Worm (Caenorhabditis elegans) whole organism, mixed stage, embryonic: ENCODE results near the gene cfz-2.

Experiments used
- M03D4.4 ChIP-seq: sonication (generic microtip); optimal IDR thresholded peaks from 2 replicates; lab custom pipeline; 2017; ENCODE audit warnings: mild to moderate bottlenecking, missing genetic modification characterization, missing compliant biosample characterization
- ceh-43 ChIP-seq: fragments of 200-800 bp; sonication (Bioruptor generic); optimal IDR thresholded peaks from 2 replicates; lab custom pipeline; 2018; ENCODE audit warnings: mild to moderate bottlenecking, missing genetic modification characterization, moderate library complexity, missing compliant biosample characterization
- ceh-83 ChIP-seq: fragments of 200-800 bp; sonication (Bioruptor generic); optimal IDR thresholded peaks from 2 replicates; lab custom pipeline; 2018; ENCODE audit warnings: mild to moderate bottlenecking, missing genetic modification characterization, missing compliant biosample characterization
- ces-1 ChIP-seq: fragments of 150-350 bp; optimal IDR thresholded peaks from 2 replicates; lab custom pipeline; 2014; ENCODE audit warnings: missing biosample characterization, missing genetic modification reagents, missing genetic modification characterization
- cnd-1 ChIP-seq: fragments of 200-800 bp; sonication (Bioruptor generic); optimal IDR thresholded peaks from 2 replicates; lab custom pipeline; 2018; ENCODE audit warnings: mild to moderate bottlenecking, missing genetic modification characterization, missing compliant biosample characterization
- ham-2 ChIP-seq: fragments of 200-800 bp; sonication (Bioruptor generic); optimal IDR thresholded peaks from 2 replicates; lab custom pipeline; 2018; ENCODE audit warnings: mild to moderate bottlenecking, missing genetic modification characterization, missing compliant biosample characterization
- lin-13 ChIP-seq: fragments of 150-350 bp; optimal IDR thresholded peaks from 2 replicates; lab custom pipeline; 2014; ENCODE audit warnings: missing biosample characterization, missing genetic modification characterization
- lsy-2 ChIP-seq: fragments of 150-350 bp; optimal IDR thresholded peaks from 2 replicates; lab custom pipeline; 2014; ENCODE audit warnings: missing biosample characterization, missing genetic modification characterization
- mep-1 ChIP-seq: fragments of 150-350 bp; optimal IDR thresholded peaks from 2 replicates; lab custom pipeline; 2017; ENCODE audit warnings: missing biosample characterization, missing genetic modification reagents, missing genetic modification characterization, inconsistent platforms
- mls-2 ChIP-seq: sonication (generic microtip); optimal IDR thresholded peaks from 2 replicates; lab custom pipeline; 2016; ENCODE audit warnings: mild to moderate bottlenecking, missing genetic modification characterization, moderate library complexity, missing compliant biosample characterization
- nhr-2 ChIP-seq: fragments of 150-350 bp; optimal IDR thresholded peaks from 2 replicates; lab custom pipeline; 2014; ENCODE audit warnings: missing biosample characterization, missing genetic modification characterization
- nhr-237 ChIP-seq: fragments of 150-350 bp; optimal IDR thresholded peaks from 2 replicates; lab custom pipeline; 2014; ENCODE audit warnings: missing biosample characterization, missing genetic modification characterization
- nhr-28 ChIP-seq: fragments of 150-350 bp; optimal IDR thresholded peaks from 2 replicates; lab custom pipeline; 2014; ENCODE audit warnings: missing biosample characterization, missing genetic modification characterization
- nhr-76 ChIP-seq: sonication (generic microtip); optimal IDR thresholded peaks from 2 replicates; lab custom pipeline; 2017; ENCODE audit warnings: missing biosample characterization, missing genetic modification characterization
- pha-4 ChIP-seq: fragments of 150-350 bp; optimal IDR thresholded peaks from 2 replicates; lab custom pipeline; 2018; ENCODE audit warnings: missing biosample characterization, missing genetic modification reagents, missing genetic modification characterization
- snpc-4 ChIP-seq: fragments of 150-350 bp; optimal IDR thresholded peaks from 2 replicates; lab custom pipeline; 2014; ENCODE audit warnings: missing biosample characterization, missing genetic modification characterization
- sptf-1 ChIP-seq: sonication (generic microtip); optimal IDR thresholded peaks from 2 replicates; lab custom pipeline; 2017; ENCODE audit warnings: mild to moderate bottlenecking, missing genetic modification characterization, moderate library complexity, missing compliant biosample characterization
- tbx-8 ChIP-seq: fragments of 200-800 bp; sonication (Bioruptor generic); optimal IDR thresholded peaks from 2 replicates; lab custom pipeline; 2018; ENCODE audit warnings: mild to moderate bottlenecking, missing genetic modification characterization, moderate library complexity, missing compliant biosample characterization
- unc-39 ChIP-seq: fragments of 150-350 bp; optimal IDR thresholded peaks from 2 replicates; lab custom pipeline; 2014; ENCODE audit warnings: missing biosample characterization, missing genetic modification characterization
- unc-62 ChIP-seq: fragments of 150-350 bp; optimal IDR thresholded peaks from 2 replicates; lab custom pipeline; 2014; ENCODE audit warnings: missing biosample characterization, missing genetic modification reagents, missing genetic modification characterization
- zip-8 ChIP-seq: fragments of 150-350 bp; optimal IDR thresholded peaks from 2 replicates; lab custom pipeline; 2014; ENCODE audit warnings: missing biosample characterization, missing genetic modification characterization

Gene cfz-2

DNA sequence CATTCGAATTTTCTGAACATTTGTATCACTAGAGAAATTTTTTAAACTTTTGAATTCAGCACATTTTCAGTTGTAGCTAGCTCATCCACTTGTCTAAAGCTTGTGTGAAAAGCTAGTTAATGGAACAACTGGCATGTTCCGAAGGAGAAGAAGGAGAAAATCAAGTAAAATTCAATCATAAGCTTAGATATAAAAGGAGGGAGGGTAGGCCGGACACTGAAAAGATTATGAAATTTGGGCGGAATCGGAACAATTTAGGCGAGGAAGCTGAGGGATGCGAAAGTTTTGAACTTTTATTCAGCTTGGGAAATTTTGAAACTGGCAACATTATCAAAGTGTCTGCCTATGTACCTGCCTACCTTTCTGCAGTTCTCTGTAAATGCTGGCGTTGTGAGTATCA, 7.8 kb upstream of the cfz-2 start:
- TF ChIP-seq nhr-2: no peak
- TF ChIP-seq ces-1 (GFP tag; lab: Kevin White, UChicago): peak; percentile 94
- no peak for TF ChIP-seq unc-62 (GFP tag; lab: Kevin White, UChicago)
- TF ChIP-seq lin-13: no peak

- TF ChIP-seq nhr-2: no peak
- TF ChIP-seq nhr-28: no peak
- peak; percentile 92 for TF ChIP-seq ces-1 (GFP tag; lab: Kevin White, UChicago)
- no peak for TF ChIP-seq ceh-43 (GFP tag; lab: Kevin White, UChicago)
- no peak for TF ChIP-seq sptf-1
- no peak for TF ChIP-seq tbx-8
These were observed 7.0 kb upstream of the cfz-2 start for ce11 chrV:3451646-3452045.

DNA sequence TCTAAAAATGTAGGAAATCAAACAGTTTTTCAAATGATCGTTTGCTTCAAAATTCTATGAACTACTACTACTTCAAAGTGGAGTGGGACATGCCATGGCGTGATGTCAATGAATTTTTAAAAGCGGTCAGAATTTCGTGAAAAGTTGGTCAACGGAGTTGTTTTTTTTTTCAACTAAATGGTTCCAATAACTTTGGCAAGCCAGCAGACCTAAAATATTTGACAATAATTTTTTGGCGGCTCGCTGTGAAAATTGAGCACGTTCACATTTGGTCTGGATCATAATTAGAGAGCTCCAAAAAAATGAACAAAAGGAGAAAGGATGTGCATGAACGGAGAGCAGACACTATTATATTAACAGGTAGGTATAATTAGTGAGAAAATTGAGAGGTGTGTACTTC, 5.7 kb upstream of the cfz-2 start:
- TF ChIP-seq sptf-1: peak; percentile 7
- no peak for TF ChIP-seq mls-2

ce11 chrV:3449810-3450209, 5.1 kb upstream of the cfz-2 start:
- TF ChIP-seq M03D4.4: no peak
- TF ChIP-seq nhr-76 (tag; lab: Kevin White, UChicago): no peak
- peak; percentile 62 for TF ChIP-seq zip-8 (tag; lab: Kevin White, UChicago)
- TF ChIP-seq sptf-1: peak; percentile 58
- peak; percentile 92 for TF ChIP-seq nhr-2
- peak; percentile 65 for TF ChIP-seq cnd-1 (tag; lab: Kevin White, UChicago)
- TF ChIP-seq ceh-43 (GFP tag; lab: Kevin White, UChicago): peak; percentile 43

ce11 chrV:3445090-3445832, 584 bp upstream of the cfz-2 start:
- TF ChIP-seq M03D4.4 (peak; percentile 25), mls-2 (peak; percentile 22), nhr-76 (tag; lab: Kevin White, UChicago) (no peak)

- TF ChIP-seq nhr-237: no peak
- TF ChIP-seq sptf-1: no peak
- no peak for TF ChIP-seq unc-39 (tag; lab: Kevin White, UChicago)
- TF ChIP-seq unc-62 (GFP tag; lab: Kevin White, UChicago): no peak
- TF ChIP-seq pha-4 (tag; lab: Kevin White, UChicago): no peak
These were observed 2.1 kb downstream of the cfz-2 start for ce11 chrV:3442609-3443008.

DNA sequence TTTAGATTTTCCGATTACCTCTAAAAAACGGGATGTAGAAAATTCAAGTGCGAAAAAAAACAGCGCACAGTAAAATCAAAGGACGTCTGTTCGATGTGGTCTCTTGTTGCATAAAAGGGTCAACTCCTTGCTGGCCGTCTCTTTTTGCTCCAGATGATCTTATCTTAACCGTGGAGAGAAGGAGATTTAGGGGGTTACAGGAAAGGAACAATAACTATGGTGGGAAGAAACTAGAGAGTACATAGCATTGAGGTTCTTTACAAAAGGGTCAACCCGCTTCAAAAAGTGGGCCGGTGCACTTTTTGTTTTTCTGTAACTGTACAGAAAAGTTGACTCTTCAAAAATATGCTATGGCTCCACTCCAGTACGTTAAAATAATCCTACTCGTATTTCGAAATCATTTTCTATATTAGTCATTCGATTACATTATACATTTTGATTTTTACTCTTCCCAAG, 13.1 kb downstream of the cfz-2 start, which contains the start of the genes T20D4.19 and srj-9:
Gene T20D4.19 (minus strand): TSS at position 101 of the 456 bp plus-strand sequence.
Gene srj-9 (plus strand): TSS at position 406 of the 456 bp plus-strand sequence.
- TF ChIP-seq cnd-1 (tag; lab: Kevin White, UChicago) (no peak), nhr-2 (peak; percentile 31), mls-2 (no peak), zip-8 (tag; lab: Kevin White, UChicago) (no peak), ceh-43 (GFP tag; lab: Kevin White, UChicago) (no peak), pha-4 (tag; lab: Kevin White, UChicago) (no peak), lsy-2 (tag; lab: Kevin White, UChicago) (no peak)

ce11 chrV:3428697-3429096, 16.0 kb downstream of the cfz-2 start, which contains the start of gene srab-20:
TSS of gene srab-20 (plus strand) at chrV:3428997.
- TF ChIP-seq ceh-83 (GFP tag; lab: Kevin White, UChicago) (no peak), tbx-8 (no peak), snpc-4 (tag; lab: Kevin White, UChicago) (no peak), ham-2 (GFP tag; lab: Kevin White, UChicago) (no peak), cnd-1 (tag; lab: Kevin White, UChicago) (no peak), pha-4 (tag; lab: Kevin White, UChicago) (no peak), nhr-28 (no peak), mep-1 (tag; lab: Kevin White, UChicago) (no peak)

DNA sequence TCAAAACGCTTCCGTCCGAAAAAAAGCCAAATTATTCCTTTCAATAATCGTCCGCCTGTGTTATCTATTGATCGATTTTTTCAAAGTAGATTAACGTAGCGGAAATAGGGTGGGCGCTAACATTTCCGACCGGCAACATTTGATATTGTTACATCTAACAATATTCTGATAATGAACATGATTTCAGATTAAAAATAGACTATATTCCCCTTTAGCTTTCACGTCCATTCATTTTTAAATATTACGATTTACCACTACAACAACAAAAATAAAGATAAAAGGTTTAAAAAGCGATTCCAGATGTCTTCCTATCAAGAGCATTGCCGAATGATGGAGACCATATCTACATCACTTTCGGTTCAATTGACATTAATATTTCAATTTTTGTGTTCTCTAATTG, 18.6 kb downstream of the cfz-2 start, which contains the start of gene srab-22:
Gene srab-22 (plus strand): TSS at position 301 of the 400 bp plus-strand sequence.
- TF ChIP-seq unc-39 (tag; lab: Kevin White, UChicago) (no peak), snpc-4 (tag; lab: Kevin White, UChicago) (no peak)
